Worm (Caenorhabditis elegans): ENCODE data around the gene ZK1307.2.

- TF ChIP-seq vab-7 (GFP tag; IDR thresholded peaks at IDR 0.05) (no peak), snpc-1.2 (GFP tag; IDR thresholded peaks at IDR 0.05) (no peak), nhr-25 (tag; optimal IDR thresholded peaks at IDR 0.05; ENCODE audit: borderline replicate concordance, insufficient read depth) (no peak), snpc-4 (tag; optimal IDR thresholded peaks at IDR 0.05) (no peak), pqm-1 (tag; optimal IDR thresholded peaks at IDR 0.05) (no peak), jun-1 (tag; optimal IDR thresholded peaks at IDR 0.05) (no peak), aly-2 (tag; optimal IDR thresholded peaks at IDR 0.05) (no peak), ztf-7 (tag; optimal IDR thresholded peaks at IDR 0.05) (no peak)
These were observed 30.4 kb upstream of the ZK1307.2 start for ce11 chrII:9684175-9684574.
